Fruit fly (Drosophila melanogaster) whole organism, embryonic: ENCODE data around the gene CG13699.

Experiments
- Blimp-1 ChIP-seq: fragments of 200-800 bp; sonication (Bioruptor generic); optimal IDR thresholded peaks from 3 replicates; lab custom pipeline; 2018; ENCODE audit warnings: missing biosample characterization, missing genetic modification characterization, mild to moderate bottlenecking, moderate library complexity, missing genetic modification reagents
- CG10543 ChIP-seq: fragments of 200-800 bp; sonication (Bioruptor generic); optimal IDR thresholded peaks from 3 replicates; lab custom pipeline; 2017; ENCODE audit warnings: missing biosample characterization, mild to moderate bottlenecking, missing genetic modification characterization, moderate library complexity
- CG11560 ChIP-seq: fragments of 200-800 bp; sonication (Bioruptor generic); IDR thresholded peaks from 3 replicates; pipeline ENCODE4 v1.3.6; 2022; ENCODE audit warnings: missing biosample characterization, missing genetic modification characterization
- CG12942 ChIP-seq: fragments of 200-800 bp; sonication (Bioruptor generic); optimal IDR thresholded peaks from 3 replicates; lab custom pipeline; 2016; ENCODE audit warnings: missing biosample characterization, missing genetic modification characterization
- CG2120 ChIP-seq: fragments of 200-800 bp; sonication (Bioruptor generic); optimal IDR thresholded peaks from 3 replicates; lab custom pipeline; 2016; ENCODE audit warnings: missing biosample characterization, missing genetic modification characterization
- CG2199 ChIP-seq: fragments of 200-800 bp; sonication (Bioruptor generic); IDR thresholded peaks from 3 replicates; pipeline ENCODE4 v1.3.6; 2022; ENCODE audit warnings: missing biosample characterization, missing genetic modification characterization
- CG2202 ChIP-seq: fragments of 200-800 bp; sonication (Bioruptor generic); optimal IDR thresholded peaks from 2 replicates; lab custom pipeline; 2018; ENCODE audit warnings: missing biosample characterization, mild to moderate bottlenecking, missing genetic modification characterization
- CG3065 ChIP-seq: fragments of 200-800 bp; sonication (Bioruptor generic); optimal IDR thresholded peaks from 2 replicates; lab custom pipeline; 2016; ENCODE audit warnings: missing biosample characterization, missing genetic modification characterization
- CG42726 ChIP-seq: fragments of 200-800 bp; sonication (Bioruptor generic); IDR thresholded peaks from 2 replicates; pipeline ENCODE4 v1.3.6; 2022; ENCODE audit warnings: missing biosample characterization, missing genetic modification characterization; ENCODE audit not compliant: partially characterized antibody
- CG6791 ChIP-seq: fragments of 200-800 bp; sonication (Bioruptor generic); IDR thresholded peaks from 3 replicates; pipeline ENCODE4 v1.3.6; 2022; ENCODE audit warnings: missing biosample characterization, missing genetic modification characterization; ENCODE audit not compliant: partially characterized antibody
- CG7786 ChIP-seq: fragments of 200-800 bp; sonication (Bioruptor generic); optimal IDR thresholded peaks from 2 replicates; lab custom pipeline; 2016; ENCODE audit warnings: missing biosample characterization, missing genetic modification characterization
- CTCF ChIP-seq: fragments of 200-800 bp; sonication (Bioruptor generic); optimal IDR thresholded peaks from 2 replicates; lab custom pipeline; 2017; ENCODE audit warnings: missing biosample characterization, mild to moderate bottlenecking, missing genetic modification characterization, moderate library complexity
- Dek ChIP-seq: fragments of 200-800 bp; sonication (Bioruptor generic); optimal IDR thresholded peaks from 3 replicates; lab custom pipeline; 2019; ENCODE audit warnings: missing biosample characterization, mild to moderate bottlenecking, missing genetic modification characterization, moderate library complexity
- Elba2 ChIP-seq: fragments of 200-800 bp; sonication (Bioruptor generic); optimal IDR thresholded peaks from 3 replicates; lab custom pipeline; 2016; ENCODE audit warnings: missing biosample characterization, missing genetic modification characterization
- Hey ChIP-seq: fragments of 200-800 bp; sonication (Bioruptor generic); optimal IDR thresholded peaks from 3 replicates; lab custom pipeline; 2018; ENCODE audit warnings: missing biosample characterization, mild to moderate bottlenecking, missing genetic modification characterization
- Lhr ChIP-seq: fragments of 200-800 bp; sonication (Bioruptor generic); optimal IDR thresholded peaks from 3 replicates; lab custom pipeline; 2017; ENCODE audit warnings: mild to moderate bottlenecking, missing biosample characterization, missing genetic modification reagents, missing genetic modification characterization
- NC2β ChIP-seq: fragments of 200-800 bp; sonication (Bioruptor generic); optimal IDR thresholded peaks from 2 replicates; lab custom pipeline; 2016; ENCODE audit warnings: missing biosample characterization, missing genetic modification characterization
- NK7.1 ChIP-seq: fragments of 200-800 bp; sonication (Bioruptor generic); optimal IDR thresholded peaks from 3 replicates; lab custom pipeline; 2016; ENCODE audit warnings: missing biosample characterization, missing genetic modification characterization
- Nf-YA ChIP-seq: fragments of 200-800 bp; sonication (Bioruptor generic); IDR thresholded peaks from 2 replicates; pipeline ENCODE4 v1.3.6; 2022; ENCODE audit warnings: missing biosample characterization, missing genetic modification characterization
- Opbp ChIP-seq: fragments of 200-800 bp; sonication (Bioruptor generic); IDR thresholded peaks from 3 replicates; pipeline ENCODE4 v1.3.6; 2022; ENCODE audit warnings: missing biosample characterization, missing genetic modification characterization; ENCODE audit not compliant: partially characterized antibody
- Pdp1 ChIP-seq, 2 experiments: fragments of 200-800 bp; sonication (Bioruptor generic); optimal IDR thresholded peaks; 3 replicates each; lab custom pipeline; 2016; ENCODE audit warnings: missing biosample characterization in 2 of 2, missing genetic modification characterization in 2 of 2, mild to moderate bottlenecking in 1 of 2, moderate library complexity in 1 of 2
- Xrp1 ChIP-seq: fragments of 200-800 bp; sonication (Bioruptor generic); IDR thresholded peaks from 2 replicates; pipeline ENCODE4 v1.3.6; 2022; ENCODE audit warnings: missing biosample characterization, missing genetic modification characterization
- amos ChIP-seq: fragments of 200-800 bp; sonication (Bioruptor generic); IDR thresholded peaks from 2 replicates; pipeline ENCODE4 v1.3.6; 2022; ENCODE audit warnings: missing biosample characterization, missing genetic modification characterization; ENCODE audit not compliant: partially characterized antibody
- ara ChIP-seq: fragments of 200-800 bp; sonication (Bioruptor generic); IDR thresholded peaks from 2 replicates; pipeline ENCODE4 v1.3.6; 2022; ENCODE audit warnings: missing biosample characterization, missing genetic modification characterization
- ato ChIP-seq: fragments of 200-800 bp; sonication (Bioruptor generic); IDR thresholded peaks from 2 replicates; pipeline ENCODE4 v1.3.6; 2022; ENCODE audit warnings: missing biosample characterization, missing genetic modification characterization; ENCODE audit not compliant: partially characterized antibody
- bbx ChIP-seq: fragments of 200-800 bp; sonication (Bioruptor generic); IDR thresholded peaks from 2 replicates; pipeline ENCODE4 v1.3.6; 2022; ENCODE audit warnings: missing biosample characterization, missing genetic modification characterization; ENCODE audit not compliant: partially characterized antibody
- chm ChIP-seq: fragments of 200-800 bp; sonication (Bioruptor generic); IDR thresholded peaks from 2 replicates; pipeline ENCODE4 v1.3.6; 2022; ENCODE audit warnings: missing biosample characterization, missing genetic modification characterization
- ci ChIP-seq: fragments of 200-800 bp; sonication (Bioruptor generic); IDR thresholded peaks from 3 replicates; pipeline ENCODE4 v1.3.6; 2022; ENCODE audit warnings: missing biosample characterization, missing genetic modification characterization
- eve ChIP-seq, 2 experiments: fragments of >200 bp; optimal IDR thresholded peaks; 2 replicates each; lab custom pipeline; 2017; ENCODE audit warnings: missing biosample characterization in 2 of 2, missing genetic modification characterization in 2 of 2
- gsb ChIP-seq: fragments of 200-800 bp; sonication (Bioruptor generic); IDR thresholded peaks from 2 replicates; pipeline ENCODE4 v1.3.6; 2022; ENCODE audit warnings: missing biosample characterization, missing genetic modification characterization
- inv ChIP-seq: fragments of 200-800 bp; sonication (Bioruptor generic); IDR thresholded peaks from 2 replicates; pipeline ENCODE4 v1.3.6; 2022; ENCODE audit warnings: missing biosample characterization, missing genetic modification characterization; ENCODE audit not compliant: partially characterized antibody
- ken ChIP-seq: fragments of 200-800 bp; sonication (Bioruptor generic); IDR thresholded peaks from 3 replicates; pipeline ENCODE4 v1.3.6; 2022; ENCODE audit warnings: missing biosample characterization, missing genetic modification characterization
- otp ChIP-seq: fragments of 200-800 bp; sonication (Bioruptor generic); IDR thresholded peaks from 3 replicates; pipeline ENCODE4, ENCODE4 v1.3.6; 2022; ENCODE audit warnings: missing biosample characterization, missing genetic modification characterization
- pan ChIP-seq, 4 experiments: fragments of >200 bp in 3 of 4; fragments of 200-800 bp in 1 of 4; sonication (Bioruptor generic) in 1 of 4; optimal IDR thresholded peaks in 3 of 4; IDR thresholded peaks in 1 of 4; 2 replicates each; pipeline versions ENCODE4 v1.3.6 to Lab custom; 2017 to 2022; ENCODE audit warnings: missing biosample characterization in 2 of 4, missing genetic modification characterization in 2 of 4, mixed read lengths in 1 of 4
- peb ChIP-seq: fragments of 200-800 bp; sonication (Bioruptor generic); IDR thresholded peaks from 2 replicates; pipeline ENCODE4 v1.3.6; 2022; ENCODE audit warnings: missing biosample characterization, missing genetic modification characterization
- sd ChIP-seq: fragments of 200-800 bp; sonication (Bioruptor generic); optimal IDR thresholded peaks from 3 replicates; lab custom pipeline; 2018; ENCODE audit warnings: missing biosample characterization, mild to moderate bottlenecking, missing genetic modification characterization, moderate library complexity
- sens ChIP-seq: fragments of 200-800 bp; sonication (Bioruptor generic); peaks from one replicate; lab custom pipeline; 2016; ENCODE audit warnings: missing biosample characterization, missing genetic modification characterization
- sna ChIP-seq: fragments of 200-800 bp; sonication (Bioruptor generic); IDR thresholded peaks from 2 replicates; pipeline ENCODE4 v1.3.6; 2022; ENCODE audit warnings: missing biosample characterization, missing genetic modification characterization; ENCODE audit not compliant: partially characterized antibody
- stwl ChIP-seq: fragments of 200-800 bp; sonication (Bioruptor generic); optimal IDR thresholded peaks from 3 replicates; lab custom pipeline; 2018; ENCODE audit warnings: missing biosample characterization, mild to moderate bottlenecking, missing genetic modification characterization, moderate library complexity
- twi ChIP-seq: fragments of 200-800 bp; optimal IDR thresholded peaks from 2 replicates; lab custom pipeline; 2019; ENCODE audit warnings: missing biosample characterization, mild to moderate bottlenecking, missing genetic modification characterization, moderate library complexity
- vnd ChIP-seq: fragments of 200-800 bp; sonication (Bioruptor generic); IDR thresholded peaks from 3 replicates; pipeline ENCODE4 v1.3.6; 2022; ENCODE audit warnings: missing biosample characterization, missing genetic modification characterization; ENCODE audit not compliant: partially characterized antibody
- vvl ChIP-seq: fragments of 200-800 bp; sonication (Bioruptor generic); IDR thresholded peaks from 2 replicates; pipeline ENCODE4 v1.3.6; 2022; ENCODE audit warnings: missing biosample characterization, missing genetic modification characterization
- z ChIP-seq: fragments of 200-800 bp; sonication (Bioruptor generic); IDR thresholded peaks from 3 replicates; pipeline ENCODE4 v1.3.6; 2022; ENCODE audit warnings: missing biosample characterization, missing genetic modification characterization
- zfh1 ChIP-seq: fragments of 200-800 bp; sonication (Bioruptor generic); IDR thresholded peaks from 3 replicates; pipeline ENCODE4 v1.3.6; 2022; ENCODE audit warnings: missing biosample characterization, missing genetic modification characterization
- zfh2 ChIP-seq: fragments of 200-800 bp; sonication (Bioruptor generic); optimal IDR thresholded peaks from 2 replicates; lab custom pipeline; 2016; ENCODE audit warnings: missing biosample characterization, missing genetic modification characterization

CG13699 gene

dm6 chr3L:18163127-18163526 lies 805 bp upstream of the CG13699 start:
- TF ChIP-seq chm (GFP tag; lab: Robert Waterston, UW), result no peak
- peak; percentile 69 for TF ChIP-seq Blimp-1
- TF ChIP-seq Pdp1 (GFP tag; optimal IDR thresholded peaks at IDR 0.05; lab: Kevin White, UChicago), result peak in 1 of 2 experiments; percentile 34
- no peak for TF ChIP-seq sd (tag; lab: Kevin White, UChicago)
- peak; percentile 52; the same call in 1 of the 3 replicates for TF ChIP-seq z (GFP tag; lab: Robert Waterston, UW)
- TF ChIP-seq NC2β (GFP tag; lab: Kevin White, UChicago), result no peak

dm6 chr3L:18161175-18161574 lies 1.1 kb downstream of the CG13699 start:
- TF ChIP-seq CG42726 (GFP tag; lab: Robert Waterston, UW) (peak; percentile 27; the same call in 1 of the 2 replicates), CTCF (GFP tag; lab: Kevin White, UChicago) (peak; percentile 84), CG2120 (GFP tag; lab: Kevin White, UChicago) (no peak), CG2202 (tag; lab: Kevin White, UChicago) (no peak)
- TF ChIP-seq, all 482 proteins: peak for 2

dm6 chr3L:18154140-18154539 lies 8.2 kb downstream of the CG13699 start:
- TF ChIP-seq ato, result peak; percentile 44; the same call in 1 of the 2 replicates
- TF ChIP-seq twi (tag; lab: Kevin White, UChicago), result no peak
- TF ChIP-seq inv (GFP tag; lab: Robert Waterston, UW), result no peak
- 0 out of 2 replicates have a peak, but pooled peaks have one; percentile 15 for TF ChIP-seq amos (GFP tag; lab: Robert Waterston, UW)
- peak; percentile 68; the same call in 2 of the 3 replicates for TF ChIP-seq ci (GFP tag; lab: Robert Waterston, UW)
- no peak for TF ChIP-seq Elba2 (GFP tag; lab: Kevin White, UChicago)
- TF ChIP-seq zfh1, result peak; percentile 34; the same call in 1 of the 3 replicates
- no peak for TF ChIP-seq CG7786 (GFP tag; lab: Kevin White, UChicago)
- TF ChIP-seq zfh2 (GFP tag; lab: Kevin White, UChicago), result no peak
- no peak for TF ChIP-seq CG11560
- TF ChIP-seq Dek (tag; lab: Kevin White, UChicago), result no peak
- TF ChIP-seq Opbp, result peak; percentile 62; the same call in 2 of the 3 replicates
- 0 out of 2 replicates have a peak, but pooled peaks have one; percentile 15 for TF ChIP-seq ara (GFP tag; lab: Robert Waterston, UW)
- TF ChIP-seq CTCF (GFP tag; lab: Kevin White, UChicago), result peak; percentile 47
- no peak for TF ChIP-seq vnd (GFP tag; lab: Robert Waterston, UW)
- peak; percentile 32 for TF ChIP-seq Lhr (GFP tag; lab: Kevin White, UChicago)
- TF ChIP-seq CG42726 (GFP tag; lab: Robert Waterston, UW), result peak; percentile 31; the same call in 1 of the 2 replicates
- TF ChIP-seq otp (GFP tag; lab: Robert Waterston, UW), result peak; percentile 21; the same call in 1 of the 3 replicates
- TF ChIP-seq ken (GFP tag; lab: Robert Waterston, UW), result 0 out of 3 replicates have a peak, but pooled peaks have one; percentile 30
- peak; percentile 32 for TF ChIP-seq Blimp-1
- peak; percentile 54 for TF ChIP-seq sens (GFP tag; lab: Kevin White, UChicago)
- no peak for TF ChIP-seq NK7.1 (GFP tag; lab: Kevin White, UChicago)
- no peak for TF ChIP-seq CG12942 (GFP tag; lab: Kevin White, UChicago)
- TF ChIP-seq eve (GFP tag; optimal IDR thresholded peaks at IDR 0.05; lab: Kevin White, UChicago), result no peak
- no peak for TF ChIP-seq CG10543
- peak; percentile 69; the same call in 2 of the 3 replicates for TF ChIP-seq CG6791 (GFP tag; lab: Robert Waterston, UW)
- TF ChIP-seq Xrp1, result no peak
- peak; percentile 54 for TF ChIP-seq bbx (GFP tag; lab: Robert Waterston, UW)
- 0 out of 2 replicates have a peak, but pooled peaks have one; percentile 30 for TF ChIP-seq sna (GFP tag; lab: Robert Waterston, UW)
- no peak for TF ChIP-seq pan (optimal IDR thresholded peaks at IDR 0.05; lab: Kevin White, UChicago)
- TF ChIP-seq pan (GFP tag; optimal IDR thresholded peaks at IDR 0.05 in 1 of 2, IDR thresholded peaks at IDR 0.05 in 1 of 2), result peak in 1 of 2 experiments; percentile 31
- no peak for TF ChIP-seq CG3065 (GFP tag; lab: Kevin White, UChicago)
- peak; percentile 97 for TF ChIP-seq stwl
- no peak for TF ChIP-seq gsb
- no peak for TF ChIP-seq z (GFP tag; lab: Robert Waterston, UW)
- peak; percentile 95 for TF ChIP-seq CG2199 (GFP tag; lab: Robert Waterston, UW)
- TF ChIP-seq Hey (tag; lab: Kevin White, UChicago), result no peak
- TF ChIP-seq Nf-YA, result no peak
- peak; percentile 48 for TF ChIP-seq vvl (GFP tag; lab: Robert Waterston, UW)
- TF ChIP-seq peb (GFP tag; lab: Robert Waterston, UW), result no peak
